Fruit fly (Drosophila melanogaster): ENCODE data around the gene CG1440.

DNA sequence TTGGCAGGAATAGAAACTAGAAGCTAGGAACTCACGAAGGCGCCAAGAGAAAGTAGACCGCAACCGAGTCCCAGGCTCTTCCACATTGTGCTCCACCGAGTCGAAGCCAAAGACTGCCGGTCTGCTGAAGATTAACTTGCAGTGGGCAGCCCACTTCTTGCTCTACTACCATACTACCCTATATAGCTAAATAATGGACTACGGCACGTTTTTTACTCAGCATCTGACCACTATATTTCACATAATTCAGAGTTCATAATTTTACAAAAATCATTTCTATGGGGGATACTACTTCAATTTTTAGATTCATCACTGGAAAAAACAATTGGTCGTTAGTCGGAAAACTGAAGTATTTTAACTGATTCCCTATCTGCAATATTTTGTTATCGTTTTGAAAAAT is 3.1 kb upstream of the CG1440 start, which contains the start of gene CG32712:
- TF ChIP-seq Myc (optimal IDR thresholded peaks at IDR 0.05) (no peak), insv (optimal IDR thresholded peaks at IDR 0.05) (no peak), psq (optimal IDR thresholded peaks at IDR 0.05) (no peak), h (optimal IDR thresholded peaks at IDR 0.05) (no peak), ttk (optimal IDR thresholded peaks at IDR 0.05) (no peak)
